Fruit fly (Drosophila melanogaster): ENCODE results near the gene Hmu.

The Hmu gene

dm6 chr3R:27288202-27289135 is at the start of gene Hmu, which contains the start of gene bigmax (continued):
- TF ChIP-seq CG8388 (GFP tag; optimal IDR thresholded peaks at IDR 0.05) (peak; percentile 74), fu2 (GFP tag; optimal IDR thresholded peaks at IDR 0.05) (peak; percentile 87), nmo (GFP tag; optimal IDR thresholded peaks at IDR 0.05) (peak; percentile 94), CG34224 (GFP tag; IDR thresholded peaks at IDR 0.05; ENCODE audit: partially characterized antibody) (peak; percentile 94), Dad (GFP tag; optimal IDR thresholded peaks at IDR 0.05) (peak; percentile 86), gce (GFP tag; IDR thresholded peaks at IDR 0.05) (peak; percentile 59; the same call in 1 of the 3 replicates), crc (GFP tag; optimal IDR thresholded peaks at IDR 0.05) (peak; percentile 88), Vsx1 (GFP tag; optimal IDR thresholded peaks at IDR 0.05) (peak; percentile 7), C15 (GFP tag; IDR thresholded peaks at IDR 0.05) (peak; percentile 58; the same call in 1 of the 3 replicates), CG3726 (GFP tag; IDR thresholded peaks at IDR 0.05) (peak; percentile 65; the same call in 2 of the 3 replicates), gt (GFP tag; IDR thresholded peaks at IDR 0.05) (peak; percentile 45), jing (GFP tag; optimal IDR thresholded peaks at IDR 0.05) (peak; percentile 7), az2 (GFP tag; optimal IDR thresholded peaks at IDR 0.05) (peak; percentile 77), CG4730 (GFP tag; IDR thresholded peaks at IDR 0.05) (peak; percentile 72), gcm2 (GFP tag; optimal IDR thresholded peaks at IDR 0.05) (peak; percentile 50), Bteb2 (GFP tag; optimal IDR thresholded peaks at IDR 0.05) (peak; percentile 88), wor (GFP tag; IDR thresholded peaks at IDR 0.05) (peak; percentile 66), CG12744 (GFP tag; optimal IDR thresholded peaks at IDR 0.05) (peak; percentile 85), trh (GFP tag; optimal IDR thresholded peaks at IDR 0.05) (peak; percentile 59), tap (tag; optimal IDR thresholded peaks at IDR 0.05) (peak; percentile 55), ranshi (GFP tag; IDR thresholded peaks at IDR 0.05) (peak; percentile 90), gsb (GFP tag; IDR thresholded peaks at IDR 0.05) (0 out of 2 replicates have a peak, but pooled peaks have one; percentile 48), CG13775 (GFP tag; optimal IDR thresholded peaks at IDR 0.05) (peak; percentile 86), CG43689 (GFP tag; IDR thresholded peaks at IDR 0.05) (peak; percentile 42; the same call in 1 of the 2 replicates), tll (GFP tag; optimal IDR thresholded peaks at IDR 0.05) (peak; percentile 86 to 90), Meics (GFP tag; optimal IDR thresholded peaks at IDR 0.05) (peak; percentile 74), CG17912 (GFP tag; optimal IDR thresholded peaks at IDR 0.05) (peak; percentile 45), HLHmδ (GFP tag; optimal IDR thresholded peaks at IDR 0.05) (no peak), CG2202 (tag; optimal IDR thresholded peaks at IDR 0.05) (peak; percentile 63), Deaf1 (tag; optimal IDR thresholded peaks at IDR 0.05) (peak; percentile 54), shn (GFP tag; optimal IDR thresholded peaks at IDR 0.05) (peak; percentile 83), CG8924 (tag; optimal IDR thresholded peaks at IDR 0.05) (peak; percentile 80), CG1832 (GFP tag; optimal IDR thresholded peaks at IDR 0.05) (no peak), CG11093 (GFP tag; IDR thresholded peaks at IDR 0.05) (peak; percentile 67; the same call in 1 of the 3 replicates), CG1792 (GFP tag; optimal IDR thresholded peaks at IDR 0.05) (peak; percentile 88), CG9215 (GFP tag; IDR thresholded peaks at IDR 0.05) (peak; percentile 79), knrl (GFP tag; IDR thresholded peaks at IDR 0.05; ENCODE audit: partially characterized antibody) (peak; percentile 96), CG12299 (tag; optimal IDR thresholded peaks at IDR 0.05) (peak; percentile 27), stwl (tag; optimal IDR thresholded peaks at IDR 0.05) (peak; percentile 80), exex (tag; optimal IDR thresholded peaks at IDR 0.05) (peak; percentile 65), tx (GFP tag; optimal IDR thresholded peaks at IDR 0.05) (peak; percentile 85), CG12942 (GFP tag; optimal IDR thresholded peaks at IDR 0.05) (peak; percentile 84), slou (GFP tag; optimal IDR thresholded peaks at IDR 0.05) (peak; percentile 63), z (GFP tag; IDR thresholded peaks at IDR 0.05) (no peak), CG14050 (GFP tag; IDR thresholded peaks at IDR 0.05) (peak; percentile 76), klu (GFP tag; IDR thresholded peaks at IDR 0.05) (peak; percentile 79), onecut (GFP tag; IDR thresholded peaks at IDR 0.05) (peak; percentile 59), CG31441 (GFP tag; IDR thresholded peaks at IDR 0.05) (peak; percentile 67)

All from whole organism, embryonic.